Fruit fly (Drosophila melanogaster): Measurements from ENCODE around the gene CG14332.
"Not testable (repeated sequence)": the region's sequence is repeated elsewhere in the genome, so short reads cannot be mapped to it uniquely, and the experiment has no call there.

CG14332 gene

dm6 chr3R:17422102-17422501, at the start of gene CG14332:
Gene CG14332, minus strand, starts transcription at chr3R:17422202.
- TF ChIP-seq Myc (optimal IDR thresholded peaks at IDR 0.05): no peak
- TF ChIP-seq psq (optimal IDR thresholded peaks at IDR 0.05): no peak
- no peak for TF ChIP-seq ttk (optimal IDR thresholded peaks at IDR 0.05)
- no peak for TF ChIP-seq h (optimal IDR thresholded peaks at IDR 0.05)
- TF ChIP-seq Sin3A (optimal IDR thresholded peaks at IDR 0.05): no peak
- no peak for TF ChIP-seq insv (optimal IDR thresholded peaks at IDR 0.05)

DNA sequence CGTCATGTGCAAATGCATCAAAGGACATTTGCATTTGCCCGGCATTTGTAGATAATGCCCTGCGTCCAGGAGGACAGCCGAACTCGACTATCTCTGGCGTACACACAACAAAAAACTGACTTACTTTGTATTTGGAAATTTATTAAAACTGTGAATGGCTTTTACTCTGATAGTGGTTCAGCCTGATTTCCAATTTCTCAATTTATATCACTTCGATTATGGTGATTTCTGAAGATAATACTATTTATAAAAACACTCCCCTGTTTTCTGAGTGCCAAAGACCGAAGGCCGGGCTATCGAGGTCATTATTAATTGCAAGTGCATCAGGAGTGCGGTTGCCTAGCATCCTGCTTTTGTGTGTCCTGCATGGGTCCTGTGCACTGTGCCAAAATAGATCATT, 49.0 kb upstream of the CG14332 start:
- TF ChIP-seq Sin3A (optimal IDR thresholded peaks at IDR 0.05) (no peak), ttk (optimal IDR thresholded peaks at IDR 0.05) (no peak), psq (optimal IDR thresholded peaks at IDR 0.05) (no peak), insv (optimal IDR thresholded peaks at IDR 0.05) (no peak), Myc (optimal IDR thresholded peaks at IDR 0.05) (no peak), h (optimal IDR thresholded peaks at IDR 0.05) (no peak)

dm6 chr3R:17456676-17457075, 34.7 kb upstream of the CG14332 start, which contains the start of gene CG14330:
Gene CG14330, minus strand, starts transcription at chr3R:17456776.
- TF ChIP-seq h, Sin3A, ttk (optimal IDR thresholded peaks at IDR 0.05): not testable (repeated sequence)

DNA sequence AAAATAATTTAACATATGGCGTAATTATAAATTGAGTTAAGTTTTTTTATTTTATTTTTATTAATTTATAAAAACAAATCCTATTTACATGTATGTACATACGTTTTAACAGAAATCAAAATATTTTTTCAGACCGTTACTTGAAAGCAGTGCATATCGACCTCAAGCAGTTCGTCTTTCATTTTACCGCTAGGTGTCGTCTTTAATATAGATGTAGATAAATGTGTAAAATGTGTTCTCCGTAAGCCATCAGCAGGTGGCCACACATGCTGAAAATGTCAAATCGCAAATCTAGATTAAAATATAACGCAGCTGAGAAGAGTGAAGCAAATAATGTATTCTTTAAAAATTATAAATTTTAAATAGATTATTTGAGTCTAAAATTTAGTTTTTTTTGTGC, 27.4 kb upstream of the CG14332 start:
- TF ChIP-seq psq (optimal IDR thresholded peaks at IDR 0.05): no peak
- no peak for TF ChIP-seq Sin3A (optimal IDR thresholded peaks at IDR 0.05)
- TF ChIP-seq insv (optimal IDR thresholded peaks at IDR 0.05): no peak
- TF ChIP-seq Myc (optimal IDR thresholded peaks at IDR 0.05): no peak
- no peak for TF ChIP-seq ttk (optimal IDR thresholded peaks at IDR 0.05)
- no peak for TF ChIP-seq h (optimal IDR thresholded peaks at IDR 0.05)

- TF ChIP-seq insv (optimal IDR thresholded peaks at IDR 0.05) (no peak), Myc (optimal IDR thresholded peaks at IDR 0.05) (no peak), psq (optimal IDR thresholded peaks at IDR 0.05) (no peak), h (optimal IDR thresholded peaks at IDR 0.05) (no peak), ttk (optimal IDR thresholded peaks at IDR 0.05) (no peak), Sin3A (optimal IDR thresholded peaks at IDR 0.05) (no peak)
These were observed 26.8 kb upstream of the CG14332 start, which contains the start of gene Eh for dm6 chr3R:17448758-17449157. Gene Eh, minus strand, starts transcription at chr3R:17448858.

DNA sequence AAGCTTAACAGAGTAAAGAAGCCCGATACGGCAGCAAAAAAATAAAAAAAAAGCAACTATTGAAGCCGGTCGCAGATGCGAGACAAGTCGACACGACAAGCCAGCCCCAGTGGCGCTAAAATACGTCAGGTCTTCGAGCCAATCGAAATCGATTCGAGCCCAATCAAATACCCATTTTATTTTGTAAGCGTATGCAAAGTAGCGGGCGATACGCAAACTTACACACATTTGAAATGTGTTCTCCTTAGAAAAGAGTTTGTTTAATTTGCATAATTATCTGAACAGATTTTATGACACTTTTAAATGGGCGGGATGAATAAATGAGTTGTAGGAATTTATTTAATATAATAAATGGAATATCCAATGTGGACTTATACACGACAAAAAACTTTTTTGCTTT, 25.6 kb upstream of the CG14332 start:
- TF ChIP-seq h (optimal IDR thresholded peaks at IDR 0.05): no peak
- TF ChIP-seq insv (optimal IDR thresholded peaks at IDR 0.05): no peak
- TF ChIP-seq Myc (optimal IDR thresholded peaks at IDR 0.05): no peak
- TF ChIP-seq psq (optimal IDR thresholded peaks at IDR 0.05): no peak
- TF ChIP-seq Sin3A (optimal IDR thresholded peaks at IDR 0.05): no peak
- no peak for TF ChIP-seq ttk (optimal IDR thresholded peaks at IDR 0.05)

DNA sequence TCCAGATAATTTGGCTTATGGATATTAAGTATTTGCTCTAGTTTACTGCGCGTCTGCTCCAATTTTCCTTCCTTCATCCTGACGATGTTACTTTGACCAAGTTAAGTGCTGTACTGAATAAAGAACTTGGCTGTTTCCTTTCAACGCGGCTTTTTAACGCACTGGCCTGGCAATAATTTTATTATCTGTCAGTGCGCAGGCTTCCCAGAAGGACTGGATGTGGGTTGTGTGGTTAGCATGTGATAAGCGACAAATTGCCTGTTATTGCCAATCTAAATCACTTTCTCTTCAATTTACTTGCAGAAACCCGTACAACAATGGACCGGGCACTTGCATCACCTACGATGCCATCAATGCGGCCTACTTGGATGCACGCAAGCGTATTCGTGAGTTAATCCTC, 18.6 kb upstream of the CG14332 start, which contains the start of gene CG14331:
TSS of gene CG14331 (minus strand) at position 101 of the 400 bp plus-strand sequence.
- no peak for TF ChIP-seq psq (optimal IDR thresholded peaks at IDR 0.05)
- no peak for TF ChIP-seq insv (optimal IDR thresholded peaks at IDR 0.05)
- no peak for TF ChIP-seq Sin3A (optimal IDR thresholded peaks at IDR 0.05)
- no peak for TF ChIP-seq Myc (optimal IDR thresholded peaks at IDR 0.05)
- TF ChIP-seq ttk (optimal IDR thresholded peaks at IDR 0.05): no peak
- TF ChIP-seq h (optimal IDR thresholded peaks at IDR 0.05): no peak

DNA sequence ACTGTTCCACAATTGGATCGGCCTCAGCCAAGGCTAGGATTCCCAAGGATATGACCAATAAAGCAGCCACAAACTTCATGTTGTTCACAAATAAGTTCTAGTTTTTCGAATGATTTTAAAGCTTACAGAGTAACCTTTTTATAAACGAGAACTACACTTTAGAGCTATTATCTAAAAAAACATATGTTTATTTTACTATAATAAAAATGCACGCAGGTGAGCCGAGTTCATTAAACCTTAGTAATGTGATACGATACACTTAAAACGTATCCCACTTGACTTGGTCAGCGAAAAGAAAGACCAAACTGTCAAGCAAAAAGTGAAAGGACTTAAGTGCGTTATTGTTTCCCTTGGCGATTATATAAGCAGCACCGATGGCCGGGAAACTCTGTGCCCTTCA, 12.3 kb upstream of the CG14332 start, which contains the start of gene CG44090:
TSS of gene CG44090 (minus strand) at position 101 of the 400 bp plus-strand sequence.
- TF ChIP-seq h (optimal IDR thresholded peaks at IDR 0.05) (no peak), psq (optimal IDR thresholded peaks at IDR 0.05) (no peak), Myc (optimal IDR thresholded peaks at IDR 0.05) (no peak), Sin3A (optimal IDR thresholded peaks at IDR 0.05) (no peak), ttk (optimal IDR thresholded peaks at IDR 0.05) (no peak), insv (optimal IDR thresholded peaks at IDR 0.05) (no peak)

DNA sequence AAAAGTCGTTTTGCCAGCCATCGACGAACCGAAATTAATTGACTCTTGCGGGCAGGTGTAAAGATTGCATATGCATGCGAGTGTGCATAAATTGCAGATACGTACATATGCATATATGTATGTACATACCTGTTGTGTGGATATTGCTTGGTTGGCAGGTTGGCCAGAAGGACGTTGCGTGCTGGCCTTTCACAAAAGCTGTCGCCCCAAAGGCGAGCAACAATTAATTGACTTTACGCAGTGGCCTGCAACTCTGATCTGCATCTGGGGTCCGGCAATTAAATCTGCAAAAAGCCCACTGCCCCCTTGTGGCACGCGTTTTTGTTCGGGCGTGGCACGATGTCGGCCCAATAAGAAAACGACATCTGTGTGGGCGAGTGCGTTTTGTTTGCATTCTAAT, 11.1 kb upstream of the CG14332 start:
- TF ChIP-seq ttk (optimal IDR thresholded peaks at IDR 0.05) (no peak), Sin3A (optimal IDR thresholded peaks at IDR 0.05) (no peak), Myc (optimal IDR thresholded peaks at IDR 0.05) (no peak), insv (optimal IDR thresholded peaks at IDR 0.05) (no peak), psq (optimal IDR thresholded peaks at IDR 0.05) (no peak), h (optimal IDR thresholded peaks at IDR 0.05) (no peak)

DNA sequence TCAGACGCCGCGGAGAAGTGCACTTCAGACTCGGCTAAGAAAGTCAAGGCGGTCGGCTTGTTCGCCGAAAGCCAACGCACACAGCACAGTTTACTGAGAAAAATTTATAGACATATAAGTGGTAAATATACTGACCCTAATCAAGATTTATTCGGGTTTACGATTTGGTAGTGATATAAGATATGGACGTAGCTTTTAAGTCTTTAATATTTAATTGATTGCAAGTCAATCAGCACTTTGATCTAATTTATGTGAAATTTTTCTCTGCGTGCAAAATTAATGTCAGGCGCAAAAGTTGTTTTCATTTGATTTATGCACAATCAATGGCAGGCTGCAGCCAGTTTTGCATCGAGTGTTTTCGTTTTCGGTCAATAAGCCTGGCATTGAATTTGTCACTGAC, 8.5 kb upstream of the CG14332 start:
- no peak for TF ChIP-seq psq (optimal IDR thresholded peaks at IDR 0.05)
- no peak for TF ChIP-seq Sin3A (optimal IDR thresholded peaks at IDR 0.05)
- TF ChIP-seq ttk (optimal IDR thresholded peaks at IDR 0.05): no peak
- TF ChIP-seq insv (optimal IDR thresholded peaks at IDR 0.05): no peak
- TF ChIP-seq Myc (optimal IDR thresholded peaks at IDR 0.05): no peak
- no peak for TF ChIP-seq h (optimal IDR thresholded peaks at IDR 0.05)

DNA sequence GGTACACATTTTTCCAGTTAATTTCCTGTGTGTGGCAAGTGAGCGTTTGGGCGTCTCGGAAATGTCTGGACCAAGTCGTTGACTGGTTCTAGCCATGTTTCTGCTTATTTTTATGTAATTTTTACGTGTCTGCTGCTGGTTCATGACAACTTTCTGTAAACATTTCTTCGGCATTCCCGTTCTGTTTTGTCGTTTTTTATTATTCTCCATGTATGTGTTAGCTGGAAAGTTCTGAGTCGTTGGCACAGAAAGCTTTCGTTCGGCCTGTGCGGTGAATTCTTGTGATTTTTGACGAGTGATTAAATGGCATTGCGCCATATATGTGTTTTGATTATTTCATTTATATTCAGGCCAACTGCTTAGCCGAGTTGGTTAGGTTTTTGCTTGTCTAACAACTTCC, 4.3 kb upstream of the CG14332 start:
- TF ChIP-seq psq (optimal IDR thresholded peaks at IDR 0.05): no peak
- no peak for TF ChIP-seq ttk (optimal IDR thresholded peaks at IDR 0.05)
- no peak for TF ChIP-seq h (optimal IDR thresholded peaks at IDR 0.05)
- TF ChIP-seq Myc (optimal IDR thresholded peaks at IDR 0.05): no peak
- no peak for TF ChIP-seq insv (optimal IDR thresholded peaks at IDR 0.05)
- TF ChIP-seq Sin3A (optimal IDR thresholded peaks at IDR 0.05): no peak

DNA sequence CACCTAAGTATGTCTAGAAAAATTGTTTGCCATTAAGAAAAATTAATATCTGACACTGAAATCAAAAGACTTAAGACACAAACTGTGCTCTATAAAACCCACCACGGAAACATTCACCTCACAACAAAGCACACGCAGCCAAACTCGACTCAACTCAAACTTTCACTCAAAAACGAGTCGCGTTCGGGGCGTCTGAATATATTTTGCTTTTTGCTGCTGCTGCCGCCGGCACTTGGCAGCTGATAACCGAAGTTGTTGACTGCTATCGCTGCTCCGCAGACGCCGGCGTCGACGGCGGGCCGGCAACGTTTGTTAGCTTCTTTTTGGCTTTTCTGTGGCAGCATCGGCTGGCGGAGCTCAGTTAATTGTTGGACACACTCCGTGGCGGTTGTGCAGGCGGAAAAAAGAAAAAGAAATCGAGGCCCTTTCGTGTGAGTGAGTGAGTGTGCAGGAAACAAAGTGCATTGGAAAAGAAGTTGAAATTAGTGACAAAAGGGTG, 3.5 kb upstream of the CG14332 start, which contains the start of gene cysu:
TSS of gene cysu (plus strand) at position 352 of the 499 bp plus-strand sequence.
- TF ChIP-seq psq (optimal IDR thresholded peaks at IDR 0.05): no peak
- no peak for TF ChIP-seq Myc (optimal IDR thresholded peaks at IDR 0.05)
- no peak for TF ChIP-seq ttk (optimal IDR thresholded peaks at IDR 0.05)
- TF ChIP-seq insv (optimal IDR thresholded peaks at IDR 0.05): no peak

dm6 chr3R:17420338-17420737, 1.7 kb downstream of the CG14332 start, which contains the start of gene CG42835:
Gene CG42835, plus strand, starts transcription at chr3R:17420638.
- no peak for TF ChIP-seq h (optimal IDR thresholded peaks at IDR 0.05)
- no peak for TF ChIP-seq psq (optimal IDR thresholded peaks at IDR 0.05)
- TF ChIP-seq Myc (optimal IDR thresholded peaks at IDR 0.05): no peak
- TF ChIP-seq ttk (optimal IDR thresholded peaks at IDR 0.05): no peak
- TF ChIP-seq Sin3A (optimal IDR thresholded peaks at IDR 0.05): no peak
- no peak for TF ChIP-seq insv (optimal IDR thresholded peaks at IDR 0.05)
